Fruit fly (Drosophila melanogaster) whole organism, embryonic: Measurements from ENCODE around the gene Pcyt1.

Experiments used
- Atf3 ChIP-seq: fragments of 200-800 bp; sonication (Bioruptor generic); optimal IDR thresholded peaks from 3 replicates; lab custom pipeline; 2016; ENCODE audit warnings: missing biosample characterization, missing genetic modification characterization
- B-H1 ChIP-seq: fragments of 200-800 bp; sonication (Bioruptor generic); IDR thresholded peaks from 3 replicates; pipeline ENCODE4 v1.3.6; 2022; ENCODE audit warnings: missing biosample characterization, missing genetic modification characterization
- CG10147 ChIP-seq: fragments of 200-800 bp; sonication (Bioruptor generic); optimal IDR thresholded peaks from 2 replicates; lab custom pipeline; 2019; ENCODE audit warnings: missing biosample characterization, mild to moderate bottlenecking, missing genetic modification characterization, moderate library complexity
- CG10274 ChIP-seq: fragments of 200-800 bp; sonication (Bioruptor generic); optimal IDR thresholded peaks from 3 replicates; lab custom pipeline; 2017; ENCODE audit warnings: missing biosample characterization, mild to moderate bottlenecking, missing genetic modification characterization
- CG10366 ChIP-seq: fragments of 200-800 bp; sonication (Bioruptor generic); IDR thresholded peaks from 2 replicates; pipeline ENCODE4 v1.3.6; 2022; ENCODE audit warnings: missing biosample characterization, missing genetic modification characterization
- CG10565 ChIP-seq: fragments of 200-800 bp; sonication (Bioruptor generic); optimal IDR thresholded peaks from 3 replicates; lab custom pipeline; 2016; ENCODE audit warnings: missing biosample characterization, mild to moderate bottlenecking, missing genetic modification characterization
- CG11247 ChIP-seq: fragments of 200-800 bp; sonication (Bioruptor generic); IDR thresholded peaks from 2 replicates; pipeline ENCODE4 v1.3.6; 2022; ENCODE audit warnings: missing biosample characterization, missing genetic modification characterization
- CG13287 ChIP-seq: fragments of 200-800 bp; sonication (Bioruptor generic); IDR thresholded peaks from 2 replicates; pipeline ENCODE4 v1.3.6; 2022; ENCODE audit warnings: missing biosample characterization, missing genetic modification characterization; ENCODE audit not compliant: partially characterized antibody
- CG14050 ChIP-seq: fragments of 200-800 bp; sonication (Bioruptor generic); IDR thresholded peaks from 3 replicates; pipeline ENCODE4 v1.3.6; 2022; ENCODE audit warnings: missing biosample characterization, missing genetic modification characterization
- CG16815 ChIP-seq: fragments of 200-800 bp; sonication (Bioruptor generic); optimal IDR thresholded peaks from 3 replicates; lab custom pipeline; 2017; ENCODE audit warnings: missing biosample characterization, mild to moderate bottlenecking, missing genetic modification characterization
- CG18599 ChIP-seq: fragments of 200-800 bp; sonication (Bioruptor generic); optimal IDR thresholded peaks from 3 replicates; lab custom pipeline; 2017; ENCODE audit warnings: missing biosample characterization, missing genetic modification characterization, mild to moderate bottlenecking, moderate library complexity, missing genetic modification reagents
- CG4854 ChIP-seq: fragments of 200-800 bp; sonication (Bioruptor generic); optimal IDR thresholded peaks from 2 replicates; lab custom pipeline; 2016; ENCODE audit warnings: missing biosample characterization, missing genetic modification characterization, inconsistent platforms
- CG5245 ChIP-seq: fragments of 200-800 bp; sonication (Bioruptor generic); optimal IDR thresholded peaks from 3 replicates; lab custom pipeline; 2016; ENCODE audit warnings: missing biosample characterization, missing genetic modification characterization
- CG6854 ChIP-seq: fragments of 200-800 bp; sonication (Bioruptor generic); optimal IDR thresholded peaks from 3 replicates; lab custom pipeline; 2017; ENCODE audit warnings: missing biosample characterization, mild to moderate bottlenecking, missing genetic modification characterization
- CG7271 ChIP-seq: fragments of 200-800 bp; sonication (Bioruptor generic); optimal IDR thresholded peaks from 2 replicates; lab custom pipeline; 2018; ENCODE audit warnings: missing biosample characterization, mild to moderate bottlenecking, missing genetic modification characterization, moderate library complexity
- CG7556 ChIP-seq: fragments of 200-800 bp; sonication (Bioruptor generic); optimal IDR thresholded peaks from 2 replicates; lab custom pipeline; 2017; ENCODE audit warnings: missing biosample characterization, mild to moderate bottlenecking, missing genetic modification characterization
- D ChIP-seq, 2 experiments: fragments of 200-800 bp in 1 of 2; fragments of >200 bp in 1 of 2; sonication (Bioruptor generic) in 1 of 2; optimal IDR thresholded peaks; 2 replicates in 1 of 2; 3 replicates in 1 of 2; lab custom pipeline; 2017; ENCODE audit warnings: mild to moderate bottlenecking in 1 of 2, missing biosample characterization in 1 of 2, missing genetic modification characterization in 1 of 2, missing genetic modification reagents in 1 of 2
- Dip3 ChIP-seq: fragments of 200-800 bp; sonication (Bioruptor generic); optimal IDR thresholded peaks from 3 replicates; lab custom pipeline; 2016; ENCODE audit warnings: missing biosample characterization, missing genetic modification characterization
- Doc2 ChIP-seq: fragments of 200-800 bp; sonication (Bioruptor generic); IDR thresholded peaks from 2 replicates; pipeline ENCODE4 v1.3.6; 2022; ENCODE audit warnings: missing biosample characterization, missing genetic modification characterization
- Hr51 ChIP-seq, 2 experiments: fragments of 200-800 bp; sonication (Bioruptor generic); optimal IDR thresholded peaks; 2 replicates in 1 of 2; 3 replicates in 1 of 2; lab custom pipeline; 2016 to 2018; ENCODE audit warnings: missing biosample characterization in 2 of 2, missing genetic modification characterization in 2 of 2, mild to moderate bottlenecking in 1 of 2, moderate library complexity in 1 of 2
- Mes4 ChIP-seq: fragments of 200-800 bp; sonication (Bioruptor generic); optimal IDR thresholded peaks from 2 replicates; lab custom pipeline; 2016; ENCODE audit warnings: missing biosample characterization, missing genetic modification characterization
- Neu2 ChIP-seq: fragments of 200-800 bp; sonication (Bioruptor generic); optimal IDR thresholded peaks from 3 replicates; lab custom pipeline; 2016; ENCODE audit warnings: missing biosample characterization, missing genetic modification characterization, borderline replicate concordance
- Nf-YA ChIP-seq: fragments of 200-800 bp; sonication (Bioruptor generic); IDR thresholded peaks from 2 replicates; pipeline ENCODE4 v1.3.6; 2022; ENCODE audit warnings: missing biosample characterization, missing genetic modification characterization
- Optix ChIP-seq: fragments of 200-800 bp; sonication (Bioruptor generic); IDR thresholded peaks from 3 replicates; pipeline ENCODE4 v1.3.6; 2022; ENCODE audit warnings: missing biosample characterization, missing genetic modification characterization
- Pdp1 ChIP-seq, 2 experiments: fragments of 200-800 bp; sonication (Bioruptor generic); optimal IDR thresholded peaks; 3 replicates each; lab custom pipeline; 2016; ENCODE audit warnings: missing biosample characterization in 2 of 2, missing genetic modification characterization in 2 of 2, mild to moderate bottlenecking in 1 of 2, moderate library complexity in 1 of 2
- amos ChIP-seq: fragments of 200-800 bp; sonication (Bioruptor generic); IDR thresholded peaks from 2 replicates; pipeline ENCODE4 v1.3.6; 2022; ENCODE audit warnings: missing biosample characterization, missing genetic modification characterization; ENCODE audit not compliant: partially characterized antibody
- ase ChIP-seq: fragments of 200-800 bp; sonication (Bioruptor generic); IDR thresholded peaks from 3 replicates; pipeline ENCODE4 v1.3.6; 2022; ENCODE audit warnings: missing biosample characterization, missing genetic modification characterization
- ash1 ChIP-seq: fragments of 200-800 bp; sonication (Bioruptor generic); optimal IDR thresholded peaks from 2 replicates; lab custom pipeline; 2018; ENCODE audit warnings: missing biosample characterization, mild to moderate bottlenecking, missing genetic modification characterization
- bigmax ChIP-seq: fragments of 200-800 bp; sonication (Bioruptor generic); optimal IDR thresholded peaks from 2 replicates; lab custom pipeline; 2018; ENCODE audit warnings: missing biosample characterization, mild to moderate bottlenecking, missing genetic modification characterization
- bsh ChIP-seq, 2 experiments: fragments of 200-800 bp; sonication (Bioruptor generic); optimal IDR thresholded peaks; 2 replicates each; lab custom pipeline; 2017 to 2018; ENCODE audit warnings: mild to moderate bottlenecking in 2 of 2, missing biosample characterization in 2 of 2, missing genetic modification characterization in 2 of 2, moderate library complexity in 1 of 2
- cg ChIP-seq: fragments of 200-800 bp; sonication (Bioruptor generic); optimal IDR thresholded peaks from 3 replicates; lab custom pipeline; 2019; ENCODE audit warnings: missing biosample characterization, mild to moderate bottlenecking, missing genetic modification characterization, moderate library complexity
- danr ChIP-seq: fragments of 200-800 bp; sonication (Bioruptor generic); IDR thresholded peaks from 2 replicates; pipeline ENCODE4 v1.3.6; 2022; ENCODE audit warnings: missing biosample characterization, missing genetic modification characterization
- dm ChIP-seq: fragments of 200-800 bp; sonication (Bioruptor generic); optimal IDR thresholded peaks from 3 replicates; lab custom pipeline; 2016; ENCODE audit warnings: missing biosample characterization, missing genetic modification characterization
- fru ChIP-seq: fragments of >200 bp; optimal IDR thresholded peaks from 2 replicates; lab custom pipeline; 2017
- fu2 ChIP-seq: fragments of 200-800 bp; sonication (Bioruptor generic); optimal IDR thresholded peaks from 2 replicates; lab custom pipeline; 2016; ENCODE audit warnings: missing biosample characterization, missing genetic modification characterization
- gce ChIP-seq: fragments of 200-800 bp; sonication (Bioruptor generic); IDR thresholded peaks from 3 replicates; pipeline ENCODE4 v1.3.6; 2022; ENCODE audit warnings: missing biosample characterization, missing genetic modification characterization
- gfzf ChIP-seq: fragments of 200-800 bp; sonication (Bioruptor generic); optimal IDR thresholded peaks from 2 replicates; lab custom pipeline; 2016; ENCODE audit warnings: missing biosample characterization, mild to moderate bottlenecking, missing genetic modification characterization, moderate library complexity
- grn ChIP-seq: fragments of 200-800 bp; sonication (Bioruptor generic); optimal IDR thresholded peaks from 3 replicates; lab custom pipeline; 2017; ENCODE audit warnings: missing biosample characterization, missing genetic modification characterization
- kah ChIP-seq: fragments of 200-800 bp; sonication (Bioruptor generic); optimal IDR thresholded peaks from 2 replicates; lab custom pipeline; 2018; ENCODE audit warnings: missing biosample characterization, mild to moderate bottlenecking, missing genetic modification characterization
- kni ChIP-seq: fragments of 200-800 bp; sonication (Bioruptor generic); optimal IDR thresholded peaks from 3 replicates; lab custom pipeline; 2017; ENCODE audit warnings: mild to moderate bottlenecking, missing biosample characterization, missing genetic modification reagents, missing genetic modification characterization
- nerfin-2 ChIP-seq: fragments of 200-800 bp; sonication (Bioruptor generic); IDR thresholded peaks from 2 replicates; pipeline ENCODE4 v1.3.6; 2022; ENCODE audit warnings: missing biosample characterization, missing genetic modification characterization; ENCODE audit not compliant: partially characterized antibody
- otp ChIP-seq: fragments of 200-800 bp; sonication (Bioruptor generic); IDR thresholded peaks from 3 replicates; pipeline ENCODE4, ENCODE4 v1.3.6; 2022; ENCODE audit warnings: missing biosample characterization, missing genetic modification characterization
- pan ChIP-seq, 4 experiments: fragments of >200 bp in 3 of 4; fragments of 200-800 bp in 1 of 4; sonication (Bioruptor generic) in 1 of 4; optimal IDR thresholded peaks in 3 of 4; IDR thresholded peaks in 1 of 4; 2 replicates each; pipeline versions ENCODE4 v1.3.6 to Lab custom; 2017 to 2022; ENCODE audit warnings: missing biosample characterization in 2 of 4, missing genetic modification characterization in 2 of 4, mixed read lengths in 1 of 4
- row ChIP-seq: fragments of 200-800 bp; sonication (Bioruptor generic); IDR thresholded peaks from 3 replicates; pipeline ENCODE4 v1.3.6; 2022; ENCODE audit warnings: missing biosample characterization, missing genetic modification characterization
- sisA ChIP-seq: fragments of 200-800 bp; sonication (Bioruptor generic); IDR thresholded peaks from 2 replicates; pipeline ENCODE4 v1.3.6; 2022; ENCODE audit warnings: missing biosample characterization, missing genetic modification characterization
- sob ChIP-seq: fragments of 200-800 bp; sonication (Bioruptor generic); IDR thresholded peaks from 2 replicates; pipeline ENCODE4 v1.3.6; 2022; ENCODE audit warnings: missing biosample characterization, missing genetic modification characterization
- stc ChIP-seq: fragments of 200-800 bp; sonication (Bioruptor generic); IDR thresholded peaks from 2 replicates; pipeline ENCODE4 v1.3.6; 2022; ENCODE audit warnings: missing biosample characterization, missing genetic modification characterization
- tgo ChIP-seq: fragments of 200-800 bp; sonication (Bioruptor generic); IDR thresholded peaks from 3 replicates; pipeline ENCODE4 v1.3.6; 2022; ENCODE audit warnings: missing biosample characterization, missing genetic modification characterization
- wek ChIP-seq: fragments of 200-800 bp; sonication (Bioruptor generic); optimal IDR thresholded peaks from 3 replicates; lab custom pipeline; 2018; ENCODE audit warnings: missing biosample characterization, mild to moderate bottlenecking, missing genetic modification characterization, moderate library complexity

Gene Pcyt1

DNA sequence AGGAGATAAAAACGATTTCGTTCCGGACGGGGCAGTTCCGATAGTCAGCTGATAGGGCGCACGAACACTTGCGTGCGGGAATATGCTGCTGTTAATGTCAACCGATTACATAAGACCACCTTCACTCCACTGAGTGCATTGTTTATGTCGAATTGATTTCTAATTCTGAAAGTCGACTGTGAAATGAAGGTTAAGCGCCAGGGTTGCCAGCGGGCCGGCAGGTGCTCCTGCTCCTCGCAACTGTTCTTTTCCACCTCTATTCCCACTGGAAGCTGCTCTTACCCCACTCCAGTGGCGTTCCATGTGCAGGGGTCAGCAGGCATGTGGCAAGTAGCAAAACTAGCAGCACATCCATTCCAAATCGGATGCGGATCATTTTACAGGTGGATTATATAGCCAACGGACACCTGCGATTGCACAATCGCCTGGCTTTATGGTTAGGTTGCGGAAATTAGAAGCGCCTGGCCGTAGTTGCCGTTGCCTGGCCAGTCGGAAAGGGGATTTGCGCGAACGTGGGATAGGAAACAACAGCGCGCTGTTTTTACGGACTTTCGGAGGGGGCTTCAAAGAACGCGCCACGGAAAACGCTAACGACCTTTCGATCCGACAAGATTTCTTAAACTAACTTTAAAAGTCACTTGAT is 29.1 kb upstream of the Pcyt1 start, which contains the start of gene cue (continued):
- TF ChIP-seq amos (GFP tag; lab: Robert Waterston, UW): no peak
- TF ChIP-seq fru (lab: Kevin White, UChicago): no peak
- TF ChIP-seq B-H1 (GFP tag; lab: Robert Waterston, UW): no peak
- no peak for TF ChIP-seq sisA (GFP tag; lab: Robert Waterston, UW)
- no peak for TF ChIP-seq danr (GFP tag; lab: Robert Waterston, UW)
- TF ChIP-seq Pdp1 (GFP tag; optimal IDR thresholded peaks at IDR 0.05; lab: Kevin White, UChicago): peak in 1 of 2 experiments; percentile 97
- TF ChIP-seq CG7556 (GFP tag; lab: Kevin White, UChicago): no peak
- TF ChIP-seq bigmax (GFP tag; lab: Kevin White, UChicago): peak; percentile 21
- no peak for TF ChIP-seq CG13287
- no peak for TF ChIP-seq CG10147 (GFP tag; lab: Kevin White, UChicago)
- TF ChIP-seq Nf-YA (GFP tag; lab: Robert Waterston, UW): no peak
- TF ChIP-seq D (optimal IDR thresholded peaks at IDR 0.05; lab: Kevin White, UChicago): peak; percentile 51
- no peak for TF ChIP-seq D (GFP tag; optimal IDR thresholded peaks at IDR 0.05; lab: Kevin White, UChicago)
- TF ChIP-seq bsh (GFP tag; optimal IDR thresholded peaks at IDR 0.05; lab: Kevin White, UChicago): no peak
- TF ChIP-seq otp (GFP tag; lab: Robert Waterston, UW): 0 out of 3 replicates have a peak, but pooled peaks have one; percentile 16
- no peak for TF ChIP-seq wek (GFP tag; lab: Kevin White, UChicago)
- no peak for TF ChIP-seq CG14050 (GFP tag; lab: Robert Waterston, UW)
- no peak for TF ChIP-seq Atf3
- TF ChIP-seq Mes4 (GFP tag; lab: Kevin White, UChicago): no peak
- TF ChIP-seq CG5245 (GFP tag; lab: Kevin White, UChicago): no peak
- no peak for TF ChIP-seq stc (GFP tag; lab: Robert Waterston, UW)
- no peak for TF ChIP-seq CG16815 (GFP tag; lab: Kevin White, UChicago)
- no peak for TF ChIP-seq sob (GFP tag; lab: Robert Waterston, UW)
- peak; percentile 26 for TF ChIP-seq cg (GFP tag; lab: Kevin White, UChicago)
- TF ChIP-seq grn (GFP tag; lab: Kevin White, UChicago): no peak
- TF ChIP-seq CG18599 (GFP tag; lab: Kevin White, UChicago): no peak
- no peak for TF ChIP-seq row (GFP tag; lab: Robert Waterston, UW)
- no peak for TF ChIP-seq CG6854 (GFP tag; lab: Kevin White, UChicago)
- TF ChIP-seq pan (optimal IDR thresholded peaks at IDR 0.05; lab: Kevin White, UChicago): no peak
- no peak for TF ChIP-seq pan (GFP tag; optimal IDR thresholded peaks at IDR 0.05 in 1 of 2, IDR thresholded peaks at IDR 0.05 in 1 of 2)
- TF ChIP-seq Doc2 (GFP tag; lab: Robert Waterston, UW): no peak
- no peak for TF ChIP-seq CG11247 (GFP tag; lab: Robert Waterston, UW)
- TF ChIP-seq ase (GFP tag; lab: Robert Waterston, UW): no peak
- TF ChIP-seq gce (GFP tag; lab: Robert Waterston, UW): no peak
- no peak for TF ChIP-seq fu2 (GFP tag; lab: Kevin White, UChicago)
- no peak for TF ChIP-seq Neu2
- no peak for TF ChIP-seq Optix (GFP tag; lab: Robert Waterston, UW)
- TF ChIP-seq ash1 (GFP tag; lab: Kevin White, UChicago): no peak
- TF ChIP-seq CG10274 (GFP tag; lab: Kevin White, UChicago): peak; percentile 96
- TF ChIP-seq kni (GFP tag; lab: Kevin White, UChicago): no peak
- no peak for TF ChIP-seq Hr51 (GFP tag; optimal IDR thresholded peaks at IDR 0.05; lab: Kevin White, UChicago)
- no peak for TF ChIP-seq tgo (GFP tag; lab: Robert Waterston, UW)
- TF ChIP-seq CG10565 (GFP tag; lab: Kevin White, UChicago): no peak
- TF ChIP-seq kah (GFP tag; lab: Kevin White, UChicago): peak; percentile 56
- no peak for TF ChIP-seq gfzf (GFP tag; lab: Kevin White, UChicago)
- no peak for TF ChIP-seq CG7271 (tag; lab: Kevin White, UChicago)
- no peak for TF ChIP-seq CG10366 (GFP tag; lab: Robert Waterston, UW)
- no peak for TF ChIP-seq nerfin-2 (GFP tag; lab: Robert Waterston, UW)
- TF ChIP-seq Dip3 (GFP tag; lab: Kevin White, UChicago): no peak
- TF ChIP-seq CG4854 (GFP tag; lab: Kevin White, UChicago): no peak
- TF ChIP-seq dm: no peak
